Worm (Caenorhabditis elegans) whole organism, young adult: ENCODE results near the gene K08E7.4.

Source experiments
- F23B12.7 ChIP-seq: sonication (generic microtip); optimal IDR thresholded peaks from 2 replicates; lab custom pipeline; 2017; ENCODE audit warnings: missing genetic modification characterization, mild to moderate bottlenecking, missing compliant biosample characterization, antibody characterized with exemption, moderate library complexity; ENCODE audit not compliant: insufficient read depth
- F37B4.10 ChIP-seq: fragments of 200-800 bp; sonication (Bioruptor generic); IDR thresholded peaks from 2 replicates; pipeline ENCODE4 v1.3.6; 2022; ENCODE audit warnings: missing genetic modification characterization, missing compliant biosample characterization
- K12H6.12 ChIP-seq: fragments of 200-800 bp; sonication (Bioruptor generic); optimal IDR thresholded peaks from 2 replicates; lab custom pipeline; 2018; ENCODE audit warnings: mild to moderate bottlenecking, missing genetic modification characterization, missing compliant biosample characterization
- T26A5.8 ChIP-seq: sonication (generic microtip); optimal IDR thresholded peaks from 2 replicates; lab custom pipeline; 2016; ENCODE audit warnings: missing genetic modification characterization, missing compliant biosample characterization
- Y67H2A.10 ChIP-seq: fragments of 200-800 bp; sonication (Bioruptor generic); conservative IDR thresholded peaks from 2 replicates; pipeline ENCODE4 v1.3.6; 2022; ENCODE audit warnings: missing genetic modification reagents, missing genetic modification characterization, missing compliant biosample characterization
- Y95B8A.8 ChIP-seq: fragments of 200-800 bp; sonication (Bioruptor generic); IDR thresholded peaks from 2 replicates; pipeline ENCODE4 v1.3.6; 2022; ENCODE audit warnings: missing genetic modification reagents, missing genetic modification characterization, missing compliant biosample characterization
- ama-1 ChIP-seq, 3 experiments: fragments of 150-350 bp in 1 of 3; sonication (generic microtip) in 2 of 3; optimal IDR thresholded peaks; 2 replicates each; lab custom pipeline; 2014 to 2018; ENCODE audit warnings: missing biosample characterization in 2 of 3, missing genetic modification characterization in 2 of 3, missing genetic modification reagents in 2 of 3
- aptf-2 ChIP-seq: fragments of 200-800 bp; sonication (Bioruptor generic); conservative IDR thresholded peaks from 2 replicates; pipeline ENCODE4 v1.3.6; 2022; ENCODE audit warnings: missing genetic modification reagents, missing genetic modification characterization, missing compliant biosample characterization
- atf-7 ChIP-seq: sonication (generic microtip); optimal IDR thresholded peaks from 2 replicates; lab custom pipeline; 2017; ENCODE audit warnings: mild to moderate bottlenecking, missing genetic modification characterization, missing compliant biosample characterization
- attf-6 ChIP-seq: fragments of 200-800 bp; sonication (Bioruptor generic); IDR thresholded peaks from 2 replicates; pipeline ENCODE4 v1.3.6; 2022; ENCODE audit warnings: missing genetic modification reagents, missing genetic modification characterization, missing compliant biosample characterization
- cebp-2 ChIP-seq: fragments of 200-800 bp; sonication (Bioruptor generic); IDR thresholded peaks from 2 replicates; pipeline ENCODE4 v1.3.6; 2022; ENCODE audit warnings: missing genetic modification characterization, missing compliant biosample characterization
- ceh-40 ChIP-seq: fragments of 200-800 bp; sonication (Bioruptor generic); IDR thresholded peaks from 2 replicates; pipeline ENCODE4 v1.3.6; 2022; ENCODE audit warnings: missing genetic modification characterization, missing compliant biosample characterization
- dox-1 ChIP-seq: fragments of 200-800 bp; sonication (Bioruptor generic); IDR thresholded peaks from 2 replicates; pipeline ENCODE4 v1.3.6; 2022; ENCODE audit warnings: missing genetic modification reagents, missing genetic modification characterization, missing compliant biosample characterization
- ekl-4 ChIP-seq: fragments of 200-800 bp; sonication (Bioruptor generic); IDR thresholded peaks from 2 replicates; pipeline ENCODE4 v1.3.6; 2022; ENCODE audit warnings: missing genetic modification reagents, missing genetic modification characterization, missing compliant biosample characterization
- him-1 ChIP-seq: sonication (generic microtip); optimal IDR thresholded peaks from 2 replicates; lab custom pipeline; 2016; ENCODE audit warnings: missing genotype, missing genetic modification reagents, missing genetic modification characterization, missing compliant biosample characterization
- hmg-20 ChIP-seq: fragments of 200-800 bp; sonication (Bioruptor generic); IDR thresholded peaks from 2 replicates; pipeline ENCODE4 v1.3.6; 2022; ENCODE audit warnings: missing genetic modification reagents, missing genetic modification characterization, missing compliant biosample characterization
- hsf-1 ChIP-seq: fragments of 200-800 bp; sonication (Bioruptor generic); IDR thresholded peaks from 2 replicates; pipeline ENCODE4 v1.3.6; 2022; ENCODE audit warnings: missing genetic modification reagents, missing genetic modification characterization, missing compliant biosample characterization
- let-607 ChIP-seq, 2 experiments: fragments of 200-800 bp in 1 of 2; sonication (Bioruptor generic) in 1 of 2; sonication (generic microtip) in 1 of 2; optimal IDR thresholded peaks; 2 replicates each; lab custom pipeline; 2016 to 2018; ENCODE audit warnings: mild to moderate bottlenecking in 2 of 2, missing compliant biosample characterization in 2 of 2, missing genetic modification characterization in 2 of 2, moderate library complexity in 2 of 2, missing genotype in 1 of 2
- lin-35 ChIP-seq, 3 experiments: fragments of 150-350 bp in 2 of 3; sonication (generic microtip) in 1 of 3; optimal IDR thresholded peaks; 2 replicates each; lab custom pipeline; 2014 to 2018; ENCODE audit warnings: missing biosample characterization in 3 of 3, missing genetic modification characterization in 3 of 3, missing genetic modification reagents in 3 of 3
- lir-1 ChIP-seq: fragments of 200-800 bp; sonication (Bioruptor generic); conservative IDR thresholded peaks from 2 replicates; pipeline ENCODE4 v1.3.6; 2022; ENCODE audit warnings: missing genetic modification reagents, missing genetic modification characterization, missing compliant biosample characterization
- lsl-1 ChIP-seq: fragments of 200-800 bp; sonication (Bioruptor generic); optimal IDR thresholded peaks from 2 replicates; lab custom pipeline; 2018; ENCODE audit warnings: mild to moderate bottlenecking, missing genetic modification characterization, moderate library complexity, missing compliant biosample characterization
- madf-6 ChIP-seq: fragments of 200-800 bp; sonication (Bioruptor generic); IDR thresholded peaks from 2 replicates; pipeline ENCODE4 v1.3.6; 2022; ENCODE audit warnings: missing genetic modification reagents, missing genetic modification characterization, missing compliant biosample characterization
- mcd-1 ChIP-seq: fragments of 200-800 bp; sonication (Bioruptor generic); IDR thresholded peaks from 2 replicates; pipeline ENCODE4 v1.3.6; 2022; ENCODE audit warnings: missing genetic modification reagents, missing genetic modification characterization, missing compliant biosample characterization
- mes-4 ChIP-seq: sonication (generic microtip); optimal IDR thresholded peaks from 2 replicates; lab custom pipeline; 2016; ENCODE audit warnings: missing genotype, missing genetic modification characterization, missing compliant biosample characterization
- pbrm-1 ChIP-seq: fragments of 200-800 bp; sonication (Bioruptor generic); IDR thresholded peaks from 2 replicates; pipeline ENCODE4 v1.3.6; 2022; ENCODE audit warnings: missing genetic modification reagents, missing genetic modification characterization, missing compliant biosample characterization
- repo-1 ChIP-seq: sonication (generic microtip); optimal IDR thresholded peaks from 2 replicates; lab custom pipeline; 2017; ENCODE audit warnings: mild to moderate bottlenecking, missing genetic modification characterization, missing compliant biosample characterization
- snpc-3.4 ChIP-seq: sonication (generic microtip); optimal IDR thresholded peaks from 2 replicates; lab custom pipeline; 2017; ENCODE audit warnings: missing genetic modification characterization, mild to moderate bottlenecking, missing compliant biosample characterization, antibody characterized with exemption, moderate library complexity, missing genotype, missing genetic modification reagents
- snpc-4 ChIP-seq, 5 experiments: fragments of 150-350 bp in 1 of 5; sonication (generic microtip) in 4 of 5; optimal IDR thresholded peaks; 2 replicates each; lab custom pipeline; 2014 to 2018; ENCODE audit warnings: missing genetic modification characterization in 5 of 5, missing biosample characterization in 3 of 5, antibody characterized with exemption in 2 of 5, mild to moderate bottlenecking in 2 of 5, missing compliant biosample characterization in 2 of 5, missing genotype in 2 of 5, moderate library complexity in 2 of 5, missing genetic modification reagents in 1 of 5
- tbp1 ChIP-seq: fragments of 200-800 bp; sonication (Bioruptor generic); optimal IDR thresholded peaks from 2 replicates; lab custom pipeline; 2018; ENCODE audit warnings: mild to moderate bottlenecking, missing genetic modification characterization, missing compliant biosample characterization
- unc-130 ChIP-seq: sonication (generic microtip); optimal IDR thresholded peaks from 2 replicates; lab custom pipeline; 2016; ENCODE audit warnings: missing genetic modification reagents, missing genetic modification characterization, missing compliant biosample characterization
- xnd-1 ChIP-seq: sonication (generic microtip); optimal IDR thresholded peaks from 2 replicates; lab custom pipeline; 2016; ENCODE audit warnings: missing genotype, missing genetic modification reagents, missing genetic modification characterization, missing compliant biosample characterization
- zim-3 ChIP-seq: sonication (generic microtip); optimal IDR thresholded peaks from 2 replicates; lab custom pipeline; 2017; ENCODE audit warnings: mild to moderate bottlenecking, missing genetic modification characterization, moderate library complexity, missing compliant biosample characterization
- ztf-18 ChIP-seq: sonication (generic microtip); optimal IDR thresholded peaks from 2 replicates; lab custom pipeline; 2016; ENCODE audit warnings: missing genotype, mild to moderate bottlenecking, missing genetic modification characterization, missing compliant biosample characterization
- ztf-3 ChIP-seq: fragments of 200-800 bp; sonication (Bioruptor generic); optimal IDR thresholded peaks from 2 replicates; lab custom pipeline; 2018; ENCODE audit warnings: mild to moderate bottlenecking, missing genetic modification characterization, missing compliant biosample characterization

The K08E7.4 gene

DNA sequence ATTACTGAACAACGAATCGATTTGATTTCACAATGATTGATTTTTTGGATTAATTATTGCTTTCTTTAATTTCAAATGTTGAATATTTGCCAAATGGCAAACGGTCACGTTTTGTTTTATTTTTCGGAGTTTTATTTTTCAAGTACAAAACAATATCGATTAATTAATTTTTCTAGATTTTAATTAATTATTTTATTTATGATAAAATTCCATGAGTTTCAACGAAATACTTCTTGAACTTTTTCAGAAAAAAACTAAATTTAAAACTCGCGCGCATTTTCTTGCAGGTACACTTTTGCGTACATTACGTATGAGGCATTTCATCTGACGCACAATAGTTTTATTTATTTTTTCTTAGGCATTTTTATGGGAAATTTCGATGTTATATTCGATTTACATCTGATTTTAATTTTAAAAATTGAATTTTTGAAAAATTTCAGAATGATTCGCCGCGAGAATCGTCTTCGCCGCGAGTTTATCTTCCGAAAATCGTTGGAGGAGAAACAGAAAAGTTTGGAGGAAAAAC lies 12.0 kb downstream of the K08E7.4 start, which contains the start of the genes ZK795.2 and ZK795.3 (continued):
- TF ChIP-seq hsf-1 (GFP tag; lab: Robert Waterston, UW) (no peak), him-1 (tag; lab: Kevin White, UChicago) (peak; percentile 2), snpc-4 (GFP tag; optimal IDR thresholded peaks at IDR 0.05; lab: Kevin White, UChicago) (no peak), snpc-4 (tag; optimal IDR thresholded peaks at IDR 0.05; lab: Kevin White, UChicago) (no peak), let-607 (tag; optimal IDR thresholded peaks at IDR 0.05; lab: Kevin White, UChicago) (no peak), tbp1 (no peak), ama-1 (optimal IDR thresholded peaks at IDR 0.05; lab: Kevin White, UChicago) (no peak), ama-1 (GFP tag; optimal IDR thresholded peaks at IDR 0.05; lab: Kevin White, UChicago) (no peak), pbrm-1 (GFP tag; lab: Robert Waterston, UW) (no peak), attf-6 (GFP tag; lab: Robert Waterston, UW) (no peak), lin-35 (GFP tag; optimal IDR thresholded peaks at IDR 0.05; lab: Kevin White, UChicago) (peak; percentile 71 to 95 (median 76)), ztf-18 (no peak), snpc-3.4 (no peak), aptf-2 (GFP tag; lab: Robert Waterston, UW) (no peak), atf-7 (tag; lab: Kevin White, UChicago) (no peak), cebp-2 (GFP tag; lab: Robert Waterston, UW) (no peak), dox-1 (GFP tag; lab: Robert Waterston, UW) (no peak), ceh-40 (no peak)
- TF ChIP-seq, all 124 proteins: peak for 13

- TF ChIP-seq repo-1 (tag; lab: Kevin White, UChicago) (no peak), xnd-1 (no peak), ztf-3 (no peak), ekl-4 (no peak), F37B4.10 (GFP tag; lab: Robert Waterston, UW) (no peak), madf-6 (GFP tag; lab: Robert Waterston, UW) (no peak), attf-6 (GFP tag; lab: Robert Waterston, UW) (no peak), K12H6.12 (tag; lab: Kevin White, UChicago) (no peak), mcd-1 (GFP tag; lab: Robert Waterston, UW) (no peak), T26A5.8 (tag; lab: Kevin White, UChicago) (no peak)
- TF ChIP-seq, all 124 proteins: peak for 0
Observed at ce11 chrIV:12551944-12552343, 19.0 kb downstream of the K08E7.4 start.

DNA sequence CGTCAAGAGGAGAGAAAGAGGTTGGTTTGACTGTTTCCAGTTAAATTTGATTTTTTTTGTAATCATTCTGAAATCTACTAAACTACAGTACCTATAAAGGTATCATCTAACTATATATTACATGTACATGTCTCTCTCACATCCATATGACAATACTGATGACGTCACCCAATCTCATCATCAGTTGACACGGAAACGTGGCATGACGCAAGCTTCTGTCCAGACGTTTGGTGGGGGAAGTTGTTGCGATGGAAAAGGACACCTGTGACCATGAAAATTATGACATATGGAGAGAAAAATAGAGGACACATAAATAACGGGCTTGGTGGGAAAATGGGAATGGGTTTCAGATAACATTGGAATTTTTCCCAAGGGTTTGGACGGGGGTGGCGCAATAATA lies 21.9 kb downstream of the K08E7.4 start:
- TF ChIP-seq lsl-1 (GFP tag; lab: Kevin White, UChicago) (no peak), mes-4 (tag; lab: Kevin White, UChicago) (no peak), ceh-40 (no peak), ama-1 (optimal IDR thresholded peaks at IDR 0.05; lab: Kevin White, UChicago) (no peak), ama-1 (GFP tag; optimal IDR thresholded peaks at IDR 0.05; lab: Kevin White, UChicago) (no peak), Y95B8A.8 (GFP tag; lab: Robert Waterston, UW) (no peak), lir-1 (GFP tag; lab: Robert Waterston, UW) (no peak), lin-35 (GFP tag; optimal IDR thresholded peaks at IDR 0.05; lab: Kevin White, UChicago) (no peak), Y67H2A.10 (GFP tag; lab: Robert Waterston, UW) (no peak), him-1 (tag; lab: Kevin White, UChicago) (no peak), unc-130 (GFP tag; lab: Kevin White, UChicago) (no peak), hmg-20 (GFP tag; lab: Robert Waterston, UW) (no peak), zim-3 (tag; lab: Kevin White, UChicago) (no peak), K12H6.12 (tag; lab: Kevin White, UChicago) (no peak), F23B12.7 (no peak)
